Worm (Caenorhabditis elegans) whole organism, early embryonic: ENCODE measurements around the gene M01E10.3.

Source experiments
- F13C5.2 ChIP-seq: sonication (generic microtip); optimal IDR thresholded peaks from 2 replicates; lab custom pipeline; 2017; ENCODE audit warnings: mild to moderate bottlenecking, missing genetic modification characterization, inconsistent platforms, missing compliant biosample characterization
- aly-1 ChIP-seq: sonication (generic microtip); optimal IDR thresholded peaks from 2 replicates; lab custom pipeline; 2016; ENCODE audit warnings: missing genetic modification characterization, missing compliant biosample characterization
- ama-1 ChIP-seq: fragments of 150-350 bp; optimal IDR thresholded peaks from 2 replicates; lab custom pipeline; 2014
- ceh-36 ChIP-seq: sonication (generic microtip); optimal IDR thresholded peaks from 2 replicates; lab custom pipeline; 2016; ENCODE audit warnings: missing genetic modification characterization, inconsistent platforms, missing compliant biosample characterization
- flt-1 ChIP-seq: fragments of 200-800 bp; sonication (Bioruptor generic); IDR thresholded peaks from 2 replicates; pipeline ENCODE4 v1.3.6; 2022; ENCODE audit warnings: missing genetic modification characterization, missing compliant biosample characterization
- scrt-1 ChIP-seq: fragments of 200-800 bp; sonication (Bioruptor generic); IDR thresholded peaks from 2 replicates; pipeline ENCODE4 v1.3.6; 2022; ENCODE audit warnings: missing genetic modification characterization, missing compliant biosample characterization
- sea-1 ChIP-seq: fragments of 200-800 bp; sonication (Bioruptor generic); conservative IDR thresholded peaks from 2 replicates; pipeline ENCODE4 v1.3.6; 2022; ENCODE audit warnings: missing genetic modification characterization, missing compliant biosample characterization
- tbx-37 ChIP-seq: fragments of 200-800 bp; sonication (Bioruptor generic); conservative IDR thresholded peaks from 2 replicates; pipeline ENCODE4 v1.3.6; 2022; ENCODE audit warnings: missing genetic modification reagents, missing genetic modification characterization, missing compliant biosample characterization
- tra-4 ChIP-seq: sonication (generic microtip); optimal IDR thresholded peaks from 2 replicates; lab custom pipeline; 2017; ENCODE audit warnings: missing genetic modification characterization, missing compliant biosample characterization

ce11 chrIII:2084829-2085228 is 30.8 kb upstream of the M01E10.3 start:
- TF ChIP-seq aly-1 (tag; lab: Kevin White, UChicago) (no peak), ama-1 (lab: Kevin White, UChicago) (no peak), scrt-1 (GFP tag; lab: Robert Waterston, UW) (no peak), flt-1 (no peak), ceh-36 (no peak), tbx-37 (GFP tag; lab: Robert Waterston, UW) (no peak), tra-4 (tag; lab: Kevin White, UChicago) (no peak), sea-1 (GFP tag; lab: Robert Waterston, UW) (no peak), F13C5.2 (tag; lab: Kevin White, UChicago) (no peak)
